Worm (Caenorhabditis elegans): ENCODE results near the gene shn-1.

shn-1 gene

DNA sequence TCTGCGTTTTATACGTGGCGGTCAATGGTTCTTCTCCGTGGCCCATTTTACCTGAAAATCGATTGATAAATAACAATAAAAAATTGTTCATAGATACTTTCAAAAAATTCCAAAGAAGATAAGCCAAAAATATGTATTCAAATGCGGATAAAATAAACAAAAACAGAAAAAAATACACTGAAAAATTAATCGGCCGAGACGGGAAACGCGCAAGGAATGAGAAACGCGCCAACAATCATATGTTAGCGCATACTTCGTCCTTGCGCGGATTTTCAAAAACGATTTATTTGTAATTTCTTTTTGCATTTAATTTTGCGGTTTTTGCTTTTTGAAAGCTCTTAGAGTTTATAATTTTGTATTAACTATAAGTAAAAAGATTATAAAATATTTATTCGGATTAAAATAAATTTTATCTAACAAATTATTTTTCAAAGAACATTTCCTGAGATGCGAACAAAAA, 45.2 kb downstream of the shn-1 start, which contains the start of gene nduf-11 (continued):
- TF ChIP-seq alr-1 (tag; optimal IDR thresholded peaks at IDR 0.05; ENCODE audit: borderline replicate concordance), result no peak
- no peak for TF ChIP-seq ceh-63 (GFP tag; optimal IDR thresholded peaks at IDR 0.05)
- TF ChIP-seq unc-98 (GFP tag; IDR thresholded peaks at IDR 0.05), result no peak
- TF ChIP-seq elt-2 (tag; optimal IDR thresholded peaks at IDR 0.05), result peak; percentile 74
- TF ChIP-seq dpl-1 (GFP tag; optimal IDR thresholded peaks at IDR 0.05), result peak; percentile 97 to 98 (median 97)
- TF ChIP-seq lir-3 (tag; optimal IDR thresholded peaks at IDR 0.05; ENCODE audit: poor library complexity), result peak; percentile 74
- TF ChIP-seq skn-1 (tag; optimal IDR thresholded peaks at IDR 0.05), result peak; percentile 91
- peak; percentile 45 for TF ChIP-seq aly-2 (tag; optimal IDR thresholded peaks at IDR 0.05)
- TF ChIP-seq nhr-19 (GFP tag; conservative IDR thresholded peaks at IDR 0.05), result peak; percentile 89
- peak in 1 of 2 experiments; percentile 80 for TF ChIP-seq mdl-1 (tag; optimal IDR thresholded peaks at IDR 0.05)
- TF ChIP-seq pag-3 (tag; optimal IDR thresholded peaks at IDR 0.05; ENCODE audit: borderline replicate concordance, insufficient read depth), result no peak
- TF ChIP-seq lin-39 (tag; optimal IDR thresholded peaks at IDR 0.05), result peak; percentile 88
- TF ChIP-seq fkh-10 (GFP tag; optimal IDR thresholded peaks at IDR 0.05), result peak; percentile 23
- TF ChIP-seq ztf-4 (tag; optimal IDR thresholded peaks at IDR 0.05), result peak; percentile 70
- no peak for TF ChIP-seq tlp-1 (tag; optimal IDR thresholded peaks at IDR 0.05)
- peak; percentile 71 for TF ChIP-seq fkh-8 (tag; optimal IDR thresholded peaks at IDR 0.05)
- peak; percentile 85 for TF ChIP-seq lin-14 (GFP tag; optimal IDR thresholded peaks at IDR 0.05)
- TF ChIP-seq F16B12.6 (tag; optimal IDR thresholded peaks at IDR 0.05), result peak; percentile 63
- peak; percentile 69 for TF ChIP-seq ama-1 (optimal IDR thresholded peaks at IDR 0.05)
- TF ChIP-seq nhr-47 (tag; optimal IDR thresholded peaks at IDR 0.05), result peak; percentile 94
- peak; percentile 81 for TF ChIP-seq C16A3.4 (tag; optimal IDR thresholded peaks at IDR 0.05)
- TF ChIP-seq ets-5 (GFP tag; IDR thresholded peaks at IDR 0.05), result no peak
- peak; percentile 36 for TF ChIP-seq ceh-90 (tag; optimal IDR thresholded peaks at IDR 0.05)
- TF ChIP-seq egl-27 (tag; optimal IDR thresholded peaks at IDR 0.05), result no peak
- peak; percentile 75 for TF ChIP-seq snpc-4 (tag; optimal IDR thresholded peaks at IDR 0.05)
- TF ChIP-seq nhr-11 (tag; optimal IDR thresholded peaks at IDR 0.05), result peak; percentile 66
- TF ChIP-seq nhr-237 (tag; optimal IDR thresholded peaks at IDR 0.05), result peak; percentile 37
- peak; percentile 59 for TF ChIP-seq aha-1 (tag; optimal IDR thresholded peaks at IDR 0.05)
- peak; percentile 92 to 93 for TF ChIP-seq lsy-2 (tag; optimal IDR thresholded peaks at IDR 0.05)
- peak; percentile 40; the same call in 1 of the 2 replicates for TF ChIP-seq ceh-88 (GFP tag; IDR thresholded peaks at IDR 0.05)
- peak; percentile 68 for TF ChIP-seq unc-130 (tag; optimal IDR thresholded peaks at IDR 0.05)
- peak; percentile 8 for TF ChIP-seq efl-3 (GFP tag; optimal IDR thresholded peaks at IDR 0.05)

DNA sequence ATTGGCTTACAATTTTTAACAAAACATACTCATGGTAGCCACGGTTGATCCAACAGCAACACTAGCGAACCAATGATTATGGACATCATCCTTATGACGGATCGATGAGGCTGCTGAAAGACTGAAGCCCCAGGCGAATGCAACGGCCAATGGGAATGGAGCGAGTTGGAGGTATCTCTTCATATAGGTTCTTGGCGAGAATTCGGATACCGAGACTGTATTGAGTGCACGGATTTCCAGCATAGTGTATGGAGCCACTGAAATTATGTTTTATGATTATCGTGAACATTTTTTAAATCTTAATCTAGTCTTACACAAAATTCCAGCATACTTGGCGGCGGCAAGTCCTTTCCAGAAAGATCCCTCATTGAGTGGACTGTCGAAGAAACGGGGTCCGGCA, 46.2 kb downstream of the shn-1 start:
- TF ChIP-seq snpc-4 (tag; optimal IDR thresholded peaks at IDR 0.05) (no peak), nhr-12 (tag; optimal IDR thresholded peaks at IDR 0.05) (no peak), zip-4 (GFP tag; optimal IDR thresholded peaks at IDR 0.05) (no peak), hpl-2 (GFP tag; optimal IDR thresholded peaks at IDR 0.05) (no peak), fkh-10 (GFP tag; optimal IDR thresholded peaks at IDR 0.05) (no peak), ets-5 (GFP tag; IDR thresholded peaks at IDR 0.05) (no peak), fkh-4 (tag; optimal IDR thresholded peaks at IDR 0.05; ENCODE audit: borderline replicate concordance) (no peak), pqm-1 (tag; optimal IDR thresholded peaks at IDR 0.05) (no peak), lin-13 (GFP tag; optimal IDR thresholded peaks at IDR 0.05) (no peak), snu-23 (GFP tag; optimal IDR thresholded peaks at IDR 0.05) (no peak), dpl-1 (GFP tag; optimal IDR thresholded peaks at IDR 0.05) (no peak), nhr-85 (tag) (no peak), unc-62 (GFP tag; optimal IDR thresholded peaks at IDR 0.05) (no peak), C34B4.2 (tag; optimal IDR thresholded peaks at IDR 0.05) (no peak), nhr-28 (tag; optimal IDR thresholded peaks at IDR 0.05) (no peak), lsy-2 (tag; optimal IDR thresholded peaks at IDR 0.05) (no peak)
